Fruit fly (Drosophila melanogaster) whole organism, embryonic: Measurements from ENCODE around the gene CG6431.

Experiments used
- C15 ChIP-seq: fragments of 200-800 bp; sonication (Bioruptor generic); IDR thresholded peaks from 3 replicates; pipeline ENCODE4 v1.3.6; 2022; ENCODE audit warnings: missing biosample characterization, missing genetic modification characterization
- CG10147 ChIP-seq: fragments of 200-800 bp; sonication (Bioruptor generic); optimal IDR thresholded peaks from 2 replicates; lab custom pipeline; 2019; ENCODE audit warnings: missing biosample characterization, mild to moderate bottlenecking, missing genetic modification characterization, moderate library complexity
- CG1024 ChIP-seq: fragments of 200-800 bp; sonication (Bioruptor generic); IDR thresholded peaks from 2 replicates; pipeline ENCODE4 v1.3.6; 2022; ENCODE audit warnings: missing biosample characterization, missing genetic modification characterization
- CG10654 ChIP-seq: fragments of 200-800 bp; sonication (Bioruptor generic); optimal IDR thresholded peaks from 2 replicates; lab custom pipeline; 2016; ENCODE audit warnings: missing biosample characterization, missing genetic modification characterization
- CG10979 ChIP-seq: fragments of 200-800 bp; sonication (Bioruptor generic); optimal IDR thresholded peaks from 2 replicates; lab custom pipeline; 2018; ENCODE audit warnings: missing biosample characterization, mild to moderate bottlenecking, missing genetic modification characterization, moderate library complexity
- CG1603 ChIP-seq: fragments of 200-800 bp; sonication (Bioruptor generic); optimal IDR thresholded peaks from 2 replicates; lab custom pipeline; 2019; ENCODE audit warnings: missing biosample characterization, mild to moderate bottlenecking, missing genetic modification characterization, moderate library complexity
- CG17359 ChIP-seq: fragments of 200-800 bp; sonication (Bioruptor generic); optimal IDR thresholded peaks from 3 replicates; lab custom pipeline; 2018; ENCODE audit warnings: missing biosample characterization, mild to moderate bottlenecking, missing genetic modification characterization, moderate library complexity
- CG17829 ChIP-seq: fragments of 200-800 bp; optimal IDR thresholded peaks from 2 replicates; lab custom pipeline; 2019; ENCODE audit warnings: missing biosample characterization, mild to moderate bottlenecking, missing genetic modification characterization, moderate library complexity
- CG18599 ChIP-seq: fragments of 200-800 bp; sonication (Bioruptor generic); optimal IDR thresholded peaks from 3 replicates; lab custom pipeline; 2017; ENCODE audit warnings: missing biosample characterization, missing genetic modification characterization, mild to moderate bottlenecking, moderate library complexity, missing genetic modification reagents
- CG2129 ChIP-seq: fragments of 200-800 bp; sonication (Bioruptor generic); IDR thresholded peaks from 2 replicates; pipeline ENCODE4 v1.3.6; 2022; ENCODE audit warnings: missing biosample characterization, missing genetic modification characterization; ENCODE audit not compliant: partially characterized antibody
- CG3163 ChIP-seq: fragments of 200-800 bp; sonication (Bioruptor generic); optimal IDR thresholded peaks from 3 replicates; lab custom pipeline; 2016; ENCODE audit warnings: missing biosample characterization, missing genetic modification characterization
- CG32772 ChIP-seq: fragments of 200-800 bp; sonication (Bioruptor generic); IDR thresholded peaks from 2 replicates; pipeline ENCODE4 v1.3.6; 2022; ENCODE audit warnings: missing biosample characterization, missing genetic modification characterization
- CG4424 ChIP-seq: fragments of 200-800 bp; sonication (Bioruptor generic); optimal IDR thresholded peaks from 3 replicates; lab custom pipeline; 2016; ENCODE audit warnings: missing biosample characterization, missing genetic modification characterization
- CG4617 ChIP-seq: fragments of 200-800 bp; sonication (Bioruptor generic); optimal IDR thresholded peaks from 3 replicates; lab custom pipeline; 2016; ENCODE audit warnings: missing biosample characterization, missing genetic modification characterization, borderline replicate concordance
- CG8089 ChIP-seq: fragments of 200-800 bp; sonication (Bioruptor generic); optimal IDR thresholded peaks from 3 replicates; lab custom pipeline; 2016; ENCODE audit warnings: missing biosample characterization, missing genetic modification characterization
- CG8359 ChIP-seq: fragments of 200-800 bp; sonication (Bioruptor generic); optimal IDR thresholded peaks from 2 replicates; lab custom pipeline; 2017; ENCODE audit warnings: missing biosample characterization, mild to moderate bottlenecking, missing genetic modification characterization, borderline replicate concordance
- CG8944 ChIP-seq: fragments of 200-800 bp; sonication (Bioruptor generic); optimal IDR thresholded peaks from 3 replicates; lab custom pipeline; 2016; ENCODE audit warnings: missing biosample characterization, missing genetic modification characterization
- Camta ChIP-seq: fragments of 200-800 bp; sonication (Bioruptor generic); optimal IDR thresholded peaks from 2 replicates; lab custom pipeline; 2016; ENCODE audit warnings: missing biosample characterization, missing genetic modification characterization
- CrebB ChIP-seq: fragments of 200-800 bp; sonication (Bioruptor generic); optimal IDR thresholded peaks from 3 replicates; lab custom pipeline; 2018; ENCODE audit warnings: missing biosample characterization, mild to moderate bottlenecking, missing genetic modification characterization
- Doc2 ChIP-seq: fragments of 200-800 bp; sonication (Bioruptor generic); IDR thresholded peaks from 2 replicates; pipeline ENCODE4 v1.3.6; 2022; ENCODE audit warnings: missing biosample characterization, missing genetic modification characterization
- Drgx ChIP-seq: fragments of 200-800 bp; sonication (Bioruptor generic); IDR thresholded peaks from 2 replicates; pipeline ENCODE4 v1.3.6; 2022; ENCODE audit warnings: missing biosample characterization, missing genetic modification characterization
- Fer2 ChIP-seq: fragments of 200-800 bp; sonication (Bioruptor generic); optimal IDR thresholded peaks from 2 replicates; lab custom pipeline; 2018; ENCODE audit warnings: missing biosample characterization, mild to moderate bottlenecking, missing genetic modification characterization, moderate library complexity
- Hey ChIP-seq: fragments of 200-800 bp; sonication (Bioruptor generic); optimal IDR thresholded peaks from 3 replicates; lab custom pipeline; 2018; ENCODE audit warnings: missing biosample characterization, mild to moderate bottlenecking, missing genetic modification characterization
- Mes4 ChIP-seq: fragments of 200-800 bp; sonication (Bioruptor generic); optimal IDR thresholded peaks from 2 replicates; lab custom pipeline; 2016; ENCODE audit warnings: missing biosample characterization, missing genetic modification characterization
- Sox102F ChIP-seq: fragments of 200-800 bp; sonication (Bioruptor generic); optimal IDR thresholded peaks from 2 replicates; lab custom pipeline; 2018; ENCODE audit warnings: missing biosample characterization, mild to moderate bottlenecking, missing genetic modification characterization, moderate library complexity
- Sry-δ ChIP-seq: fragments of 200-800 bp; sonication (Bioruptor generic); optimal IDR thresholded peaks from 2 replicates; lab custom pipeline; 2016; ENCODE audit warnings: missing biosample characterization, missing genetic modification characterization
- Taf1 ChIP-seq: fragments of 200-800 bp; sonication (Bioruptor generic); IDR thresholded peaks from 2 replicates; pipeline ENCODE4 v1.3.6; 2022; ENCODE audit warnings: missing biosample characterization, missing genetic modification characterization
- Vsx1 ChIP-seq: fragments of 200-800 bp; sonication (Bioruptor generic); optimal IDR thresholded peaks from 2 replicates; lab custom pipeline; 2017; ENCODE audit warnings: missing biosample characterization, mild to moderate bottlenecking, missing genetic modification characterization, missing genetic modification reagents
- amos ChIP-seq: fragments of 200-800 bp; sonication (Bioruptor generic); IDR thresholded peaks from 2 replicates; pipeline ENCODE4 v1.3.6; 2022; ENCODE audit warnings: missing biosample characterization, missing genetic modification characterization; ENCODE audit not compliant: partially characterized antibody
- bsh ChIP-seq, 2 experiments: fragments of 200-800 bp; sonication (Bioruptor generic); optimal IDR thresholded peaks; 2 replicates each; lab custom pipeline; 2017 to 2018; ENCODE audit warnings: mild to moderate bottlenecking in 2 of 2, missing biosample characterization in 2 of 2, missing genetic modification characterization in 2 of 2, moderate library complexity in 1 of 2
- crc ChIP-seq: fragments of 200-800 bp; sonication (Bioruptor generic); optimal IDR thresholded peaks from 2 replicates; lab custom pipeline; 2016; ENCODE audit warnings: missing biosample characterization, missing genetic modification characterization
- dysf ChIP-seq: fragments of 200-800 bp; sonication (Bioruptor generic); IDR thresholded peaks from 3 replicates; pipeline ENCODE4 v1.3.6; 2022; ENCODE audit warnings: missing biosample characterization, missing genetic modification characterization
- eyg ChIP-seq: fragments of 200-800 bp; sonication (Bioruptor generic); optimal IDR thresholded peaks from 3 replicates; lab custom pipeline; 2016; ENCODE audit warnings: missing biosample characterization, missing genetic modification characterization
- fd102C ChIP-seq: fragments of 200-800 bp; sonication (Bioruptor generic); optimal IDR thresholded peaks from 2 replicates; lab custom pipeline; 2018; ENCODE audit warnings: missing biosample characterization, mild to moderate bottlenecking, missing genetic modification characterization, moderate library complexity
- grn ChIP-seq: fragments of 200-800 bp; sonication (Bioruptor generic); optimal IDR thresholded peaks from 3 replicates; lab custom pipeline; 2017; ENCODE audit warnings: missing biosample characterization, missing genetic modification characterization
- hkb ChIP-seq, 2 experiments: fragments of 200-800 bp in 1 of 2; fragments of >200 bp in 1 of 2; sonication (Bioruptor generic) in 1 of 2; IDR thresholded peaks in 1 of 2; optimal IDR thresholded peaks in 1 of 2; 2 replicates each; pipeline versions ENCODE4 v1.3.6 to Lab custom; 2017 to 2022; ENCODE audit warnings: missing biosample characterization in 1 of 2, missing genetic modification characterization in 1 of 2
- nau ChIP-seq: fragments of 200-800 bp; sonication (Bioruptor generic); optimal IDR thresholded peaks from 3 replicates; lab custom pipeline; 2017; ENCODE audit warnings: missing biosample characterization, mild to moderate bottlenecking, missing genetic modification characterization, missing genetic modification reagents
- nerfin-2 ChIP-seq: fragments of 200-800 bp; sonication (Bioruptor generic); IDR thresholded peaks from 2 replicates; pipeline ENCODE4 v1.3.6; 2022; ENCODE audit warnings: missing biosample characterization, missing genetic modification characterization; ENCODE audit not compliant: partially characterized antibody
- pita ChIP-seq: fragments of 200-800 bp; sonication (Bioruptor generic); optimal IDR thresholded peaks from 2 replicates; lab custom pipeline; 2017; ENCODE audit warnings: missing biosample characterization, mild to moderate bottlenecking, missing genetic modification characterization
- pnt ChIP-seq: fragments of 200-800 bp; sonication (Bioruptor generic); optimal IDR thresholded peaks from 3 replicates; lab custom pipeline; 2016; ENCODE audit warnings: missing biosample characterization, missing genetic modification characterization
- psq ChIP-seq: fragments of 200-800 bp; sonication (Bioruptor generic); optimal IDR thresholded peaks from 2 replicates; lab custom pipeline; 2017; ENCODE audit warnings: missing biosample characterization, missing genetic modification characterization
- ro ChIP-seq: fragments of 200-800 bp; sonication (Bioruptor generic); IDR thresholded peaks from 2 replicates; pipeline ENCODE4 v1.3.6; 2022; ENCODE audit warnings: missing biosample characterization, missing genetic modification characterization
- sc ChIP-seq, 3 experiments: fragments of >200 bp in 2 of 3; fragments of 200-800 bp in 1 of 3; sonication (Bioruptor generic) in 1 of 3; optimal IDR thresholded peaks; 2 replicates in 2 of 3; 3 replicates in 1 of 3; lab custom pipeline; 2017; ENCODE audit warnings: mild to moderate bottlenecking in 1 of 3, missing biosample characterization in 1 of 3, missing genetic modification characterization in 1 of 3, missing genetic modification reagents in 1 of 3
- sens ChIP-seq: fragments of 200-800 bp; sonication (Bioruptor generic); peaks from one replicate; lab custom pipeline; 2016; ENCODE audit warnings: missing biosample characterization, missing genetic modification characterization
- sr ChIP-seq: fragments of 200-800 bp; sonication (Bioruptor generic); IDR thresholded peaks from 3 replicates; pipeline ENCODE4 v1.3.6; 2022; ENCODE audit warnings: missing biosample characterization, missing genetic modification characterization
- ssp ChIP-seq: fragments of 200-800 bp; sonication (Bioruptor generic); IDR thresholded peaks from 2 replicates; pipeline ENCODE4 v1.3.6; 2022; ENCODE audit warnings: missing biosample characterization, missing genetic modification characterization
- trem ChIP-seq: fragments of 200-800 bp; optimal IDR thresholded peaks from 3 replicates; lab custom pipeline; 2019; ENCODE audit warnings: missing biosample characterization, mild to moderate bottlenecking, missing genetic modification characterization, moderate library complexity
- unc-4 ChIP-seq: fragments of 200-800 bp; sonication (Bioruptor generic); IDR thresholded peaks from 2 replicates; pipeline ENCODE4 v1.3.6; 2022; ENCODE audit warnings: missing biosample characterization, missing genetic modification characterization; ENCODE audit not compliant: partially characterized antibody
- usp ChIP-seq: fragments of >200 bp; optimal IDR thresholded peaks from 2 replicates; lab custom pipeline; 2017; ENCODE audit warnings: missing biosample characterization, missing genetic modification characterization
- wdn ChIP-seq: fragments of 200-800 bp; sonication (Bioruptor generic); IDR thresholded peaks from 2 replicates; pipeline ENCODE4 v1.3.6; 2022; ENCODE audit warnings: missing biosample characterization, missing genetic modification characterization
- zfh2 ChIP-seq: fragments of 200-800 bp; sonication (Bioruptor generic); optimal IDR thresholded peaks from 2 replicates; lab custom pipeline; 2016; ENCODE audit warnings: missing biosample characterization, missing genetic modification characterization

The CG6431 gene

dm6 chr2L:10743714-10744113 is 19.7 kb downstream of the CG6431 start, which contains the start of gene CG6729 (continued):
- TF ChIP-seq Doc2 (GFP tag; lab: Robert Waterston, UW): no peak
- no peak for TF ChIP-seq sr (GFP tag; lab: Robert Waterston, UW)
- no peak for TF ChIP-seq Vsx1 (GFP tag; lab: Kevin White, UChicago)
- no peak for TF ChIP-seq Sox102F
- no peak for TF ChIP-seq C15
- no peak for TF ChIP-seq CG18599 (GFP tag; lab: Kevin White, UChicago)
- no peak for TF ChIP-seq crc (GFP tag; lab: Kevin White, UChicago)
- no peak for TF ChIP-seq pnt
- TF ChIP-seq Mes4 (GFP tag; lab: Kevin White, UChicago): no peak
- no peak for TF ChIP-seq CG17829 (tag; lab: Kevin White, UChicago)
- no peak for TF ChIP-seq Hey (tag; lab: Kevin White, UChicago)
- TF ChIP-seq amos: peak; percentile 74
- no peak for TF ChIP-seq CG8359 (GFP tag; lab: Kevin White, UChicago)
- TF ChIP-seq CG1603: no peak
- TF ChIP-seq CG32772 (GFP tag; lab: Robert Waterston, UW): no peak
- no peak for TF ChIP-seq pita (GFP tag; lab: Kevin White, UChicago)
- TF ChIP-seq unc-4: peak; percentile 81
- no peak for TF ChIP-seq CG10654 (GFP tag; lab: Kevin White, UChicago)
- TF ChIP-seq CG1024 (GFP tag; lab: Robert Waterston, UW): no peak
- no peak for TF ChIP-seq CG10147 (GFP tag; lab: Kevin White, UChicago)
- TF ChIP-seq zfh2 (GFP tag; lab: Kevin White, UChicago): no peak
- peak; percentile 41 for TF ChIP-seq CG4617 (GFP tag; lab: Kevin White, UChicago)
- no peak for TF ChIP-seq psq (GFP tag; lab: Kevin White, UChicago)
- TF ChIP-seq sc (optimal IDR thresholded peaks at IDR 0.05; lab: Kevin White, UChicago): no peak
- no peak for TF ChIP-seq sc (GFP tag; optimal IDR thresholded peaks at IDR 0.05; lab: Kevin White, UChicago)
- no peak for TF ChIP-seq bsh (GFP tag; optimal IDR thresholded peaks at IDR 0.05; lab: Kevin White, UChicago)
- TF ChIP-seq Fer2: no peak
- TF ChIP-seq Taf1 (GFP tag; lab: Robert Waterston, UW): no peak
- TF ChIP-seq CG4424 (GFP tag; lab: Kevin White, UChicago): no peak
- TF ChIP-seq trem (tag; lab: Kevin White, UChicago): peak; percentile 64
- TF ChIP-seq CG8089 (GFP tag; lab: Kevin White, UChicago): no peak
- TF ChIP-seq nerfin-2 (GFP tag; lab: Robert Waterston, UW): peak; percentile 64
- TF ChIP-seq nau (GFP tag; lab: Kevin White, UChicago): no peak
- no peak for TF ChIP-seq ssp (GFP tag; lab: Robert Waterston, UW)
- peak; percentile 72 for TF ChIP-seq Sry-δ (GFP tag; lab: Kevin White, UChicago)
- TF ChIP-seq hkb (optimal IDR thresholded peaks at IDR 0.05; lab: Kevin White, UChicago): no peak
- no peak for TF ChIP-seq hkb (GFP tag; IDR thresholded peaks at IDR 0.05; lab: Robert Waterston, UW)
- no peak for TF ChIP-seq CG3163 (GFP tag; lab: Kevin White, UChicago)
- no peak for TF ChIP-seq CG17359 (tag; lab: Kevin White, UChicago)
- TF ChIP-seq CG10979 (tag; lab: Kevin White, UChicago): no peak
- TF ChIP-seq CG2129: peak; percentile 43
- TF ChIP-seq Drgx: no peak
- no peak for TF ChIP-seq Camta (GFP tag; lab: Kevin White, UChicago)
- TF ChIP-seq CG8944: no peak
- TF ChIP-seq wdn (GFP tag; lab: Robert Waterston, UW): no peak
- TF ChIP-seq CrebB (tag; lab: Kevin White, UChicago): no peak
- TF ChIP-seq eyg (GFP tag; lab: Kevin White, UChicago): no peak
- TF ChIP-seq fd102C (GFP tag; lab: Kevin White, UChicago): no peak
- TF ChIP-seq grn: no peak
- peak; percentile 67 for TF ChIP-seq sens
- TF ChIP-seq ro (GFP tag; lab: Robert Waterston, UW): no peak
- TF ChIP-seq usp (GFP tag; lab: Kevin White, UChicago): no peak
- TF ChIP-seq dysf (GFP tag; lab: Robert Waterston, UW): no peak
